Worm (Caenorhabditis elegans): Measurements from ENCODE around the gene srbc-17.

Gene srbc-17

ce11 chrV:2221764-2222163, 44.2 kb downstream of the srbc-17 start, which contains the start of gene nhr-128:
Gene nhr-128 (plus strand): TSS chrV:2222064.
- no peak for TF ChIP-seq elt-3 (tag; optimal IDR thresholded peaks at IDR 0.05)

ce11 chrV:2225130-2225529, 47.6 kb downstream of the srbc-17 start, which contains the start of gene nhr-103:
Gene nhr-103 (plus strand): TSS chrV:2225430.
- TF ChIP-seq elt-3 (tag; optimal IDR thresholded peaks at IDR 0.05): no peak
- TF ChIP-seq blmp-1 (tag; optimal IDR thresholded peaks at IDR 0.05; ENCODE audit: insufficient read depth): no peak
- no peak for TF ChIP-seq skn-1 (tag; optimal IDR thresholded peaks at IDR 0.05)
- no peak for TF ChIP-seq nhr-6 (tag; optimal IDR thresholded peaks at IDR 0.05)
- TF ChIP-seq nhr-10 (tag; optimal IDR thresholded peaks at IDR 0.05): no peak
- no peak for TF ChIP-seq nhr-11 (tag; optimal IDR thresholded peaks at IDR 0.05)

- TF ChIP-seq sma-3 (GFP tag; optimal IDR thresholded peaks at IDR 0.05) (no peak), ztf-11 (tag; optimal IDR thresholded peaks at IDR 0.05) (no peak), lin-11 (tag; optimal IDR thresholded peaks at IDR 0.05) (no peak)
Observed at ce11 chrV:2226903-2227302, 49.4 kb downstream of the srbc-17 start, which contains the start of gene nhr-18. Gene nhr-18 (plus strand): TSS chrV:2227203.

Data from whole organism, L2 larva.